Fruit fly (Drosophila melanogaster) whole organism, embryonic: Measurements from ENCODE around the gene Leash.

ENCODE experiments used
- Abd-B ChIP-seq: fragments of 200-800 bp; sonication (Bioruptor generic); optimal IDR thresholded peaks from 2 replicates; lab custom pipeline; 2018; ENCODE audit warnings: missing biosample characterization, mild to moderate bottlenecking, missing genetic modification characterization, moderate library complexity
- Atf3 ChIP-seq: fragments of 200-800 bp; sonication (Bioruptor generic); optimal IDR thresholded peaks from 3 replicates; lab custom pipeline; 2016; ENCODE audit warnings: missing biosample characterization, missing genetic modification characterization
- Bteb2 ChIP-seq: fragments of 200-800 bp; sonication (Bioruptor generic); optimal IDR thresholded peaks from 2 replicates; lab custom pipeline; 2016; ENCODE audit warnings: missing biosample characterization, missing genetic modification characterization
- CG1024 ChIP-seq: fragments of 200-800 bp; sonication (Bioruptor generic); IDR thresholded peaks from 2 replicates; pipeline ENCODE4 v1.3.6; 2022; ENCODE audit warnings: missing biosample characterization, missing genetic modification characterization
- CG11085 ChIP-seq: fragments of 200-800 bp; sonication (Bioruptor generic); IDR thresholded peaks from 2 replicates; pipeline ENCODE4 v1.3.6; 2022; ENCODE audit warnings: missing biosample characterization, missing genetic modification characterization
- CG14441 ChIP-seq: fragments of 200-800 bp; sonication (Bioruptor generic); IDR thresholded peaks from 2 replicates; pipeline ENCODE4 v1.3.6; 2022; ENCODE audit warnings: missing biosample characterization, missing genetic modification characterization
- CG15269 ChIP-seq: fragments of 200-800 bp; sonication (Bioruptor generic); optimal IDR thresholded peaks from 2 replicates; lab custom pipeline; 2018; ENCODE audit warnings: missing biosample characterization, mild to moderate bottlenecking, missing genetic modification characterization, moderate library complexity
- CG15479 ChIP-seq: fragments of 200-800 bp; sonication (Bioruptor generic); optimal IDR thresholded peaks from 3 replicates; lab custom pipeline; 2019; ENCODE audit warnings: missing biosample characterization, mild to moderate bottlenecking, missing genetic modification characterization, moderate library complexity
- CG15601 ChIP-seq: fragments of 200-800 bp; sonication (Bioruptor generic); optimal IDR thresholded peaks from 3 replicates; lab custom pipeline; 2019; ENCODE audit warnings: missing biosample characterization, mild to moderate bottlenecking, missing genetic modification characterization, moderate library complexity
- CG16815 ChIP-seq: fragments of 200-800 bp; sonication (Bioruptor generic); optimal IDR thresholded peaks from 3 replicates; lab custom pipeline; 2017; ENCODE audit warnings: missing biosample characterization, mild to moderate bottlenecking, missing genetic modification characterization
- CG17359 ChIP-seq: fragments of 200-800 bp; sonication (Bioruptor generic); optimal IDR thresholded peaks from 3 replicates; lab custom pipeline; 2018; ENCODE audit warnings: missing biosample characterization, mild to moderate bottlenecking, missing genetic modification characterization, moderate library complexity
- CG17612 ChIP-seq: fragments of 200-800 bp; sonication (Bioruptor generic); IDR thresholded peaks from 2 replicates; pipeline ENCODE4 v1.3.6; 2022; ENCODE audit warnings: missing biosample characterization, missing genetic modification characterization
- CG18764 ChIP-seq: fragments of 200-800 bp; sonication (Bioruptor generic); optimal IDR thresholded peaks from 3 replicates; lab custom pipeline; 2016; ENCODE audit warnings: missing biosample characterization, missing genetic modification characterization
- CG3065 ChIP-seq: fragments of 200-800 bp; sonication (Bioruptor generic); optimal IDR thresholded peaks from 2 replicates; lab custom pipeline; 2016; ENCODE audit warnings: missing biosample characterization, missing genetic modification characterization
- CG33557 ChIP-seq: fragments of 200-800 bp; sonication (Bioruptor generic); optimal IDR thresholded peaks from 2 replicates; lab custom pipeline; 2019; ENCODE audit warnings: missing biosample characterization, mild to moderate bottlenecking, missing genetic modification characterization, moderate library complexity
- CG3847 ChIP-seq: fragments of 200-800 bp; sonication (Bioruptor generic); IDR thresholded peaks from 2 replicates; pipeline ENCODE4 v1.3.6; 2022; ENCODE audit warnings: missing biosample characterization, missing genetic modification characterization
- CG4282 ChIP-seq: fragments of 200-800 bp; sonication (Bioruptor generic); optimal IDR thresholded peaks from 2 replicates; lab custom pipeline; 2016; ENCODE audit warnings: missing biosample characterization, missing genetic modification characterization
- CG4328 ChIP-seq: fragments of 200-800 bp; sonication (Bioruptor generic); optimal IDR thresholded peaks from 3 replicates; lab custom pipeline; 2017; ENCODE audit warnings: missing biosample characterization, missing genetic modification reagents, missing genetic modification characterization
- CG4404 ChIP-seq: fragments of 200-800 bp; sonication (Bioruptor generic); IDR thresholded peaks from 2 replicates; pipeline ENCODE4 v1.3.6; 2022; ENCODE audit warnings: missing biosample characterization, missing genetic modification characterization
- CG4617 ChIP-seq: fragments of 200-800 bp; sonication (Bioruptor generic); optimal IDR thresholded peaks from 3 replicates; lab custom pipeline; 2016; ENCODE audit warnings: missing biosample characterization, missing genetic modification characterization, borderline replicate concordance
- CG9215 ChIP-seq: fragments of 200-800 bp; sonication (Bioruptor generic); IDR thresholded peaks from 2 replicates; pipeline ENCODE4 v1.3.6; 2022; ENCODE audit warnings: missing biosample characterization, missing genetic modification characterization
- CHES-1-like ChIP-seq: fragments of 200-800 bp; sonication (Bioruptor generic); optimal IDR thresholded peaks from 2 replicates; lab custom pipeline; 2016; ENCODE audit warnings: missing biosample characterization, missing genetic modification characterization
- Chrac-16 ChIP-seq: fragments of 200-800 bp; sonication (Bioruptor generic); optimal IDR thresholded peaks from 3 replicates; lab custom pipeline; 2016; ENCODE audit warnings: missing biosample characterization, missing genetic modification characterization
- CrebB ChIP-seq: fragments of 200-800 bp; sonication (Bioruptor generic); optimal IDR thresholded peaks from 3 replicates; lab custom pipeline; 2018; ENCODE audit warnings: missing biosample characterization, mild to moderate bottlenecking, missing genetic modification characterization
- Deaf1 ChIP-seq: fragments of 200-800 bp; optimal IDR thresholded peaks from 3 replicates; lab custom pipeline; 2019; ENCODE audit warnings: missing biosample characterization, mild to moderate bottlenecking, missing genetic modification characterization, moderate library complexity
- Fer3 ChIP-seq: fragments of 200-800 bp; sonication (Bioruptor generic); optimal IDR thresholded peaks from 2 replicates; lab custom pipeline; 2018; ENCODE audit warnings: missing biosample characterization, mild to moderate bottlenecking, missing genetic modification characterization, moderate library complexity
- HHEX ChIP-seq: fragments of 200-800 bp; sonication (Bioruptor generic); optimal IDR thresholded peaks from 3 replicates; lab custom pipeline; 2017; ENCODE audit warnings: missing biosample characterization, mild to moderate bottlenecking, missing genetic modification characterization, missing genetic modification reagents
- Hr51 ChIP-seq, 2 experiments: fragments of 200-800 bp; sonication (Bioruptor generic); optimal IDR thresholded peaks; 2 replicates in 1 of 2; 3 replicates in 1 of 2; lab custom pipeline; 2016 to 2018; ENCODE audit warnings: missing biosample characterization in 2 of 2, missing genetic modification characterization in 2 of 2, mild to moderate bottlenecking in 1 of 2, moderate library complexity in 1 of 2
- Hr78 ChIP-seq, 2 experiments: fragments of 200-800 bp in 1 of 2; fragments of >200 bp in 1 of 2; sonication (Bioruptor generic) in 1 of 2; optimal IDR thresholded peaks; 2 replicates each; lab custom pipeline; 2017 to 2019; ENCODE audit warnings: missing biosample characterization in 2 of 2, missing genetic modification characterization in 2 of 2, mild to moderate bottlenecking in 1 of 2, moderate library complexity in 1 of 2
- Max ChIP-seq: fragments of 200-800 bp; sonication (Bioruptor generic); optimal IDR thresholded peaks from 2 replicates; lab custom pipeline; 2016; ENCODE audit warnings: missing biosample characterization, mild to moderate bottlenecking, missing genetic modification characterization
- Mes4 ChIP-seq: fragments of 200-800 bp; sonication (Bioruptor generic); optimal IDR thresholded peaks from 2 replicates; lab custom pipeline; 2016; ENCODE audit warnings: missing biosample characterization, missing genetic modification characterization
- Opbp ChIP-seq: fragments of 200-800 bp; sonication (Bioruptor generic); IDR thresholded peaks from 3 replicates; pipeline ENCODE4 v1.3.6; 2022; ENCODE audit warnings: missing biosample characterization, missing genetic modification characterization; ENCODE audit not compliant: partially characterized antibody
- Poxn ChIP-seq: fragments of 200-800 bp; sonication (Bioruptor generic); IDR thresholded peaks from 2 replicates; pipeline ENCODE4 v1.3.6; 2022; ENCODE audit warnings: missing biosample characterization, missing genetic modification characterization
- ash1 ChIP-seq: fragments of 200-800 bp; sonication (Bioruptor generic); optimal IDR thresholded peaks from 2 replicates; lab custom pipeline; 2018; ENCODE audit warnings: missing biosample characterization, mild to moderate bottlenecking, missing genetic modification characterization
- ato ChIP-seq: fragments of 200-800 bp; sonication (Bioruptor generic); IDR thresholded peaks from 2 replicates; pipeline ENCODE4 v1.3.6; 2022; ENCODE audit warnings: missing biosample characterization, missing genetic modification characterization; ENCODE audit not compliant: partially characterized antibody
- az2 ChIP-seq: fragments of 200-800 bp; sonication (Bioruptor generic); optimal IDR thresholded peaks from 3 replicates; lab custom pipeline; 2016; ENCODE audit warnings: missing biosample characterization, missing genetic modification characterization
- bbx ChIP-seq: fragments of 200-800 bp; sonication (Bioruptor generic); IDR thresholded peaks from 2 replicates; pipeline ENCODE4 v1.3.6; 2022; ENCODE audit warnings: missing biosample characterization, missing genetic modification characterization; ENCODE audit not compliant: partially characterized antibody
- cg ChIP-seq: fragments of 200-800 bp; sonication (Bioruptor generic); optimal IDR thresholded peaks from 3 replicates; lab custom pipeline; 2019; ENCODE audit warnings: missing biosample characterization, mild to moderate bottlenecking, missing genetic modification characterization, moderate library complexity
- cwo ChIP-seq: fragments of 200-800 bp; sonication (Bioruptor generic); optimal IDR thresholded peaks from 3 replicates; lab custom pipeline; 2017; ENCODE audit warnings: missing biosample characterization, missing genetic modification characterization, mild to moderate bottlenecking, moderate library complexity, missing genetic modification reagents
- disco-r ChIP-seq: fragments of 200-800 bp; sonication (Bioruptor generic); optimal IDR thresholded peaks from 2 replicates; lab custom pipeline; 2016; ENCODE audit warnings: missing biosample characterization, missing genetic modification characterization
- hbn ChIP-seq: fragments of 200-800 bp; sonication (Bioruptor generic); IDR thresholded peaks from 2 replicates; pipeline ENCODE4 v1.3.6; 2022; ENCODE audit warnings: missing biosample characterization, missing genetic modification characterization; ENCODE audit not compliant: partially characterized antibody
- hkb ChIP-seq, 2 experiments: fragments of 200-800 bp in 1 of 2; fragments of >200 bp in 1 of 2; sonication (Bioruptor generic) in 1 of 2; IDR thresholded peaks in 1 of 2; optimal IDR thresholded peaks in 1 of 2; 2 replicates each; pipeline versions ENCODE4 v1.3.6 to Lab custom; 2017 to 2022; ENCODE audit warnings: missing biosample characterization in 1 of 2, missing genetic modification characterization in 1 of 2
- jing ChIP-seq: fragments of 200-800 bp; sonication (Bioruptor generic); optimal IDR thresholded peaks from 2 replicates; lab custom pipeline; 2018; ENCODE audit warnings: missing biosample characterization, mild to moderate bottlenecking, missing genetic modification characterization
- jumu ChIP-seq: fragments of 200-800 bp; sonication (Bioruptor generic); optimal IDR thresholded peaks from 3 replicates; lab custom pipeline; 2016; ENCODE audit warnings: missing biosample characterization, missing genetic modification characterization
- oc ChIP-seq: fragments of 200-800 bp; sonication (Bioruptor generic); optimal IDR thresholded peaks from 2 replicates; lab custom pipeline; 2018; ENCODE audit warnings: missing biosample characterization, mild to moderate bottlenecking, missing genetic modification characterization, moderate library complexity
- pzg ChIP-seq: fragments of 200-800 bp; sonication (Bioruptor generic); optimal IDR thresholded peaks from 3 replicates; lab custom pipeline; 2018; ENCODE audit warnings: missing biosample characterization, mild to moderate bottlenecking, missing genetic modification characterization, moderate library complexity
- sug ChIP-seq: fragments of 200-800 bp; optimal IDR thresholded peaks from 2 replicates; lab custom pipeline; 2019; ENCODE audit warnings: missing biosample characterization, mild to moderate bottlenecking, missing genetic modification characterization, moderate library complexity
- wor ChIP-seq: fragments of 200-800 bp; sonication (Bioruptor generic); IDR thresholded peaks from 2 replicates; pipeline ENCODE4 v1.3.6; 2022; ENCODE audit warnings: missing biosample characterization, missing genetic modification characterization

Leash gene

DNA sequence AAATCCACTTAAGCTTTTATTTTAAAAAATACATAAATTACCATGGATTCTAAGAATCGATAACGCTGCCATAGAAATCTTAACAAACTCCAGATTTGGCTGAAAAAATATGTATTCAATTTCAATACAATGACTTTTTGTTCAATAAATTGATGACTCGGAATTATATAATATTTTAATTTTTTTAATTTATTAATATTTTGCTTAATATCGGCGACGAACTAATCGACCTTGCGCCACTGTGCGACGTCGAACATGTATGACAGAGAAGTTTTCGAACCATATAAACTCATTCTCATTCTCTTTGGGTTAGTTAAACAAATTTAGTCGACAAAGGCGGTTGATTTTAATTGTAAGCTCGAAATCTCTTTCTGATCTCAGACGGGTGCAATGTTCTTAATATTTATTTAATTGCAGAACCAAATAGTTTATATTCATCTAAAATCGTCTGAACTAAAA is 35.8 kb upstream of the Leash start, which contains the start of gene CG42394 (continued):
- TF ChIP-seq Hr78 (GFP tag; optimal IDR thresholded peaks at IDR 0.05; lab: Kevin White, UChicago), result peak in 1 of 2 experiments; percentile 85
- no peak for TF ChIP-seq CG4282 (GFP tag; lab: Kevin White, UChicago)
- peak; percentile 92 for TF ChIP-seq CG18764
- peak; percentile 96 for TF ChIP-seq az2 (GFP tag; lab: Kevin White, UChicago)
- peak; percentile 89 for TF ChIP-seq CG16815 (GFP tag; lab: Kevin White, UChicago)
- TF ChIP-seq CG3065 (GFP tag; lab: Kevin White, UChicago), result peak; percentile 81
- TF ChIP-seq jumu (GFP tag; lab: Kevin White, UChicago), result peak; percentile 35
- peak; percentile 93 for TF ChIP-seq CG15601 (tag; lab: Kevin White, UChicago)
- TF ChIP-seq Abd-B, result peak; percentile 88
- TF ChIP-seq CG9215 (GFP tag; lab: Robert Waterston, UW), result peak; percentile 83
- TF ChIP-seq oc (tag; lab: Kevin White, UChicago), result peak; percentile 92
- TF ChIP-seq CG15479 (GFP tag; lab: Kevin White, UChicago), result no peak
- peak; percentile 95 for TF ChIP-seq Fer3 (tag; lab: Kevin White, UChicago)
- TF ChIP-seq jing (GFP tag; lab: Kevin White, UChicago), result peak; percentile 73
- TF ChIP-seq CG1024 (GFP tag; lab: Robert Waterston, UW), result peak; percentile 90
- TF ChIP-seq CHES-1-like (GFP tag; lab: Kevin White, UChicago), result peak; percentile 49
- peak; percentile 79 for TF ChIP-seq CrebB (tag; lab: Kevin White, UChicago)
- peak; percentile 44 for TF ChIP-seq Atf3
- TF ChIP-seq Opbp (GFP tag; lab: Robert Waterston, UW), result no peak
- TF ChIP-seq hkb (optimal IDR thresholded peaks at IDR 0.05; lab: Kevin White, UChicago), result no peak
- TF ChIP-seq hkb (GFP tag; IDR thresholded peaks at IDR 0.05; lab: Robert Waterston, UW), result peak; percentile 97
- TF ChIP-seq sug (tag; lab: Kevin White, UChicago), result no peak
- TF ChIP-seq wor (GFP tag; lab: Robert Waterston, UW), result peak; percentile 89
- TF ChIP-seq ash1 (GFP tag; lab: Kevin White, UChicago), result no peak
- TF ChIP-seq HHEX (GFP tag; lab: Kevin White, UChicago), result peak; percentile 94
- no peak for TF ChIP-seq cg
- peak; percentile 77 to 96 for TF ChIP-seq Hr51 (GFP tag; optimal IDR thresholded peaks at IDR 0.05; lab: Kevin White, UChicago)
- no peak for TF ChIP-seq hbn (GFP tag; lab: Robert Waterston, UW)
- peak; percentile 96 for TF ChIP-seq CG17359
- peak; percentile 51; the same call in 1 of the 2 replicates for TF ChIP-seq Poxn (GFP tag; lab: Robert Waterston, UW)
- peak; percentile 81 for TF ChIP-seq CG17612
- TF ChIP-seq CG15269 (tag; lab: Kevin White, UChicago), result peak; percentile 94
- peak; percentile 93 for TF ChIP-seq CG14441 (GFP tag; lab: Robert Waterston, UW)
- peak; percentile 89 for TF ChIP-seq CG33557 (GFP tag; lab: Kevin White, UChicago)
- TF ChIP-seq Mes4, result peak; percentile 61
- no peak for TF ChIP-seq pzg (GFP tag; lab: Kevin White, UChicago)
- peak; percentile 74 for TF ChIP-seq CG11085 (GFP tag; lab: Robert Waterston, UW)
- TF ChIP-seq Chrac-16, result peak; percentile 88
- peak; percentile 95 for TF ChIP-seq cwo (GFP tag; lab: Kevin White, UChicago)
- peak; percentile 67 for TF ChIP-seq CG4617 (GFP tag; lab: Kevin White, UChicago)
- TF ChIP-seq Max, result peak; percentile 96
- peak; percentile 81 for TF ChIP-seq Bteb2 (GFP tag; lab: Kevin White, UChicago)
- TF ChIP-seq Deaf1, result peak; percentile 86
- peak; percentile 90 for TF ChIP-seq CG4404 (GFP tag; lab: Robert Waterston, UW)
- TF ChIP-seq CG3847 (GFP tag; lab: Robert Waterston, UW), result peak; percentile 87
- peak; percentile 86 for TF ChIP-seq CG4328 (GFP tag; lab: Kevin White, UChicago)
- TF ChIP-seq disco-r (GFP tag; lab: Kevin White, UChicago), result peak; percentile 28
- TF ChIP-seq bbx (GFP tag; lab: Robert Waterston, UW), result 0 out of 2 replicates have a peak, but pooled peaks have one; percentile 37
- no peak for TF ChIP-seq ato (GFP tag; lab: Robert Waterston, UW)
